Fruit fly (Drosophila melanogaster) whole organism, embryonic: Measurements from ENCODE around the gene MBD-like.

Experiments
- Aef1 ChIP-seq: fragments of 200-800 bp; sonication (Bioruptor generic); IDR thresholded peaks from 3 replicates; pipeline ENCODE4 v1.3.6; 2022; ENCODE audit warnings: missing biosample characterization, missing genetic modification characterization
- Atf-2 ChIP-seq: fragments of 200-800 bp; sonication (Bioruptor generic); optimal IDR thresholded peaks from 2 replicates; lab custom pipeline; 2016; ENCODE audit warnings: missing biosample characterization, missing genetic modification characterization
- Atf6 ChIP-seq: fragments of 200-800 bp; sonication (Bioruptor generic); IDR thresholded peaks from 2 replicates; pipeline ENCODE4 v1.3.6; 2022; ENCODE audit warnings: missing biosample characterization, missing genetic modification characterization
- BtbVII ChIP-seq: fragments of 200-800 bp; sonication (Bioruptor generic); optimal IDR thresholded peaks from 3 replicates; lab custom pipeline; 2017; ENCODE audit warnings: missing biosample characterization, mild to moderate bottlenecking, missing genetic modification characterization
- CG11085 ChIP-seq: fragments of 200-800 bp; sonication (Bioruptor generic); IDR thresholded peaks from 2 replicates; pipeline ENCODE4 v1.3.6; 2022; ENCODE audit warnings: missing biosample characterization, missing genetic modification characterization
- CG12071 ChIP-seq: fragments of 200-800 bp; sonication (Bioruptor generic); optimal IDR thresholded peaks from 3 replicates; lab custom pipeline; 2018; ENCODE audit warnings: missing biosample characterization, mild to moderate bottlenecking, missing genetic modification characterization
- CG12236 ChIP-seq: fragments of 200-800 bp; sonication (Bioruptor generic); optimal IDR thresholded peaks from 2 replicates; lab custom pipeline; 2016; ENCODE audit warnings: missing biosample characterization, missing genetic modification characterization
- CG1233 ChIP-seq: fragments of 200-800 bp; sonication (Bioruptor generic); optimal IDR thresholded peaks from 4 replicates; lab custom pipeline; 2018; ENCODE audit warnings: missing biosample characterization, mild to moderate bottlenecking, missing genetic modification characterization
- CG12769 ChIP-seq: fragments of 200-800 bp; sonication (Bioruptor generic); optimal IDR thresholded peaks from 2 replicates; lab custom pipeline; 2019; ENCODE audit warnings: missing biosample characterization, mild to moderate bottlenecking, missing genetic modification characterization, moderate library complexity
- CG13123 ChIP-seq: fragments of 200-800 bp; sonication (Bioruptor generic); optimal IDR thresholded peaks from 2 replicates; lab custom pipeline; 2016; ENCODE audit warnings: missing biosample characterization, missing genetic modification characterization
- CG13624 ChIP-seq: fragments of 200-800 bp; sonication (Bioruptor generic); optimal IDR thresholded peaks from 2 replicates; lab custom pipeline; 2016; ENCODE audit warnings: missing biosample characterization, missing genetic modification characterization
- CG15601 ChIP-seq: fragments of 200-800 bp; sonication (Bioruptor generic); optimal IDR thresholded peaks from 3 replicates; lab custom pipeline; 2019; ENCODE audit warnings: missing biosample characterization, mild to moderate bottlenecking, missing genetic modification characterization, moderate library complexity
- CG1792 ChIP-seq: fragments of 200-800 bp; sonication (Bioruptor generic); optimal IDR thresholded peaks from 2 replicates; lab custom pipeline; 2016; ENCODE audit warnings: missing biosample characterization, missing genetic modification characterization
- CG31224 ChIP-seq: fragments of 200-800 bp; sonication (Bioruptor generic); IDR thresholded peaks from 2 replicates; pipeline ENCODE4 v1.3.6; 2022; ENCODE audit warnings: missing biosample characterization, missing genetic modification characterization
- CG31388 ChIP-seq: fragments of 200-800 bp; sonication (Bioruptor generic); optimal IDR thresholded peaks from 2 replicates; lab custom pipeline; 2016; ENCODE audit warnings: missing biosample characterization, missing genetic modification characterization
- CG33213 ChIP-seq: fragments of 200-800 bp; sonication (Bioruptor generic); optimal IDR thresholded peaks from 3 replicates; lab custom pipeline; 2016; ENCODE audit warnings: missing biosample characterization, missing genetic modification characterization
- CG6689 ChIP-seq: fragments of 200-800 bp; sonication (Bioruptor generic); IDR thresholded peaks from 2 replicates; pipeline ENCODE4 v1.3.6; 2022; ENCODE audit warnings: missing biosample characterization, missing genetic modification characterization
- CG7786 ChIP-seq: fragments of 200-800 bp; sonication (Bioruptor generic); optimal IDR thresholded peaks from 2 replicates; lab custom pipeline; 2016; ENCODE audit warnings: missing biosample characterization, missing genetic modification characterization
- CkIIα-i1 ChIP-seq: fragments of 200-800 bp; sonication (Bioruptor generic); IDR thresholded peaks from 2 replicates; pipeline ENCODE4 v1.3.6; 2022; ENCODE audit warnings: missing biosample characterization, missing genetic modification characterization
- CoRest ChIP-seq: fragments of 200-800 bp; sonication (Bioruptor generic); optimal IDR thresholded peaks from 3 replicates; lab custom pipeline; 2018; ENCODE audit warnings: missing biosample characterization, mild to moderate bottlenecking, missing genetic modification characterization, moderate library complexity
- CrebB ChIP-seq: fragments of 200-800 bp; sonication (Bioruptor generic); optimal IDR thresholded peaks from 3 replicates; lab custom pipeline; 2018; ENCODE audit warnings: missing biosample characterization, mild to moderate bottlenecking, missing genetic modification characterization
- Dbx ChIP-seq: fragments of 200-800 bp; sonication (Bioruptor generic); IDR thresholded peaks from 3 replicates; pipeline ENCODE4 v1.3.6; 2022; ENCODE audit warnings: missing biosample characterization, missing genetic modification characterization
- Dfd ChIP-seq, 2 experiments: fragments of >200 bp; optimal IDR thresholded peaks; 2 replicates each; lab custom pipeline; 2017; ENCODE audit warnings: missing biosample characterization in 2 of 2, missing genetic modification characterization in 2 of 2
- Dp ChIP-seq: fragments of 200-800 bp; sonication (Bioruptor generic); optimal IDR thresholded peaks from 2 replicates; lab custom pipeline; 2018; ENCODE audit warnings: missing biosample characterization, mild to moderate bottlenecking, missing genetic modification characterization, moderate library complexity
- Ets65A ChIP-seq: fragments of 200-800 bp; sonication (Bioruptor generic); peaks from one replicate; lab custom pipeline; 2016; ENCODE audit warnings: missing biosample characterization, missing genetic modification characterization
- HHEX ChIP-seq: fragments of 200-800 bp; sonication (Bioruptor generic); optimal IDR thresholded peaks from 3 replicates; lab custom pipeline; 2017; ENCODE audit warnings: missing biosample characterization, mild to moderate bottlenecking, missing genetic modification characterization, missing genetic modification reagents
- Hmx ChIP-seq: fragments of 200-800 bp; sonication (Bioruptor generic); optimal IDR thresholded peaks from 2 replicates; lab custom pipeline; 2016; ENCODE audit warnings: missing biosample characterization, missing genetic modification characterization
- Hr78 ChIP-seq, 2 experiments: fragments of 200-800 bp in 1 of 2; fragments of >200 bp in 1 of 2; sonication (Bioruptor generic) in 1 of 2; optimal IDR thresholded peaks; 2 replicates each; lab custom pipeline; 2017 to 2019; ENCODE audit warnings: missing biosample characterization in 2 of 2, missing genetic modification characterization in 2 of 2, mild to moderate bottlenecking in 1 of 2, moderate library complexity in 1 of 2
- Kr ChIP-seq: fragments of 200-800 bp; sonication (Bioruptor generic); optimal IDR thresholded peaks from 2 replicates; lab custom pipeline; 2017; ENCODE audit warnings: missing biosample characterization, mild to moderate bottlenecking, missing genetic modification characterization
- Lim3 ChIP-seq: fragments of 200-800 bp; sonication (Bioruptor generic); IDR thresholded peaks from 2 replicates; pipeline ENCODE4 v1.3.6; 2022; ENCODE audit warnings: missing biosample characterization, missing genetic modification characterization
- Lpt ChIP-seq: fragments of >200 bp; optimal IDR thresholded peaks from 2 replicates; lab custom pipeline; 2018; ENCODE audit warnings: missing biosample characterization, missing genetic modification characterization
- Xbp1 ChIP-seq: fragments of 200-800 bp; sonication (Bioruptor generic); optimal IDR thresholded peaks from 3 replicates; lab custom pipeline; 2016; ENCODE audit warnings: missing biosample characterization, mild to moderate bottlenecking, missing genetic modification characterization
- aop ChIP-seq: fragments of 200-800 bp; sonication (Bioruptor generic); IDR thresholded peaks from 2 replicates; pipeline ENCODE4 v1.3.6; 2022; ENCODE audit warnings: missing biosample characterization, missing genetic modification characterization
- br ChIP-seq: fragments of >200 bp; optimal IDR thresholded peaks from 2 replicates; lab custom pipeline; 2017
- cato ChIP-seq: fragments of 200-800 bp; sonication (Bioruptor generic); optimal IDR thresholded peaks from 2 replicates; lab custom pipeline; 2016; ENCODE audit warnings: missing biosample characterization, missing genetic modification characterization, borderline replicate concordance
- ci ChIP-seq: fragments of 200-800 bp; sonication (Bioruptor generic); IDR thresholded peaks from 3 replicates; pipeline ENCODE4 v1.3.6; 2022; ENCODE audit warnings: missing biosample characterization, missing genetic modification characterization
- corto ChIP-seq: fragments of 200-800 bp; sonication (Bioruptor generic); optimal IDR thresholded peaks from 2 replicates; lab custom pipeline; 2016; ENCODE audit warnings: missing biosample characterization, mild to moderate bottlenecking, missing genetic modification characterization, moderate library complexity
- gem ChIP-seq: fragments of 200-800 bp; sonication (Bioruptor generic); optimal IDR thresholded peaks from 2 replicates; lab custom pipeline; 2019; ENCODE audit warnings: missing biosample characterization, mild to moderate bottlenecking, missing genetic modification characterization, moderate library complexity
- grn ChIP-seq: fragments of 200-800 bp; sonication (Bioruptor generic); optimal IDR thresholded peaks from 3 replicates; lab custom pipeline; 2017; ENCODE audit warnings: missing biosample characterization, missing genetic modification characterization
- h ChIP-seq: fragments of >200 bp; optimal IDR thresholded peaks from 2 replicates; lab custom pipeline; 2017
- hkb ChIP-seq, 2 experiments: fragments of 200-800 bp in 1 of 2; fragments of >200 bp in 1 of 2; sonication (Bioruptor generic) in 1 of 2; IDR thresholded peaks in 1 of 2; optimal IDR thresholded peaks in 1 of 2; 2 replicates each; pipeline versions ENCODE4 v1.3.6 to Lab custom; 2017 to 2022; ENCODE audit warnings: missing biosample characterization in 1 of 2, missing genetic modification characterization in 1 of 2
- jumu ChIP-seq: fragments of 200-800 bp; sonication (Bioruptor generic); optimal IDR thresholded peaks from 3 replicates; lab custom pipeline; 2016; ENCODE audit warnings: missing biosample characterization, missing genetic modification characterization
- mam ChIP-seq: fragments of 200-800 bp; sonication (Bioruptor generic); optimal IDR thresholded peaks from 3 replicates; lab custom pipeline; 2016; ENCODE audit warnings: missing biosample characterization, missing genetic modification characterization
- nmo ChIP-seq: fragments of 200-800 bp; sonication (Bioruptor generic); optimal IDR thresholded peaks from 2 replicates; lab custom pipeline; 2018; ENCODE audit warnings: missing biosample characterization, mild to moderate bottlenecking, missing genetic modification characterization, moderate library complexity
- pan ChIP-seq, 4 experiments: fragments of >200 bp in 3 of 4; fragments of 200-800 bp in 1 of 4; sonication (Bioruptor generic) in 1 of 4; optimal IDR thresholded peaks in 3 of 4; IDR thresholded peaks in 1 of 4; 2 replicates each; pipeline versions ENCODE4 v1.3.6 to Lab custom; 2017 to 2022; ENCODE audit warnings: missing biosample characterization in 2 of 4, missing genetic modification characterization in 2 of 4, mixed read lengths in 1 of 4
- pros ChIP-seq: fragments of 200-800 bp; sonication (Bioruptor generic); optimal IDR thresholded peaks from 3 replicates; lab custom pipeline; 2019; ENCODE audit warnings: missing biosample characterization, mild to moderate bottlenecking, missing genetic modification characterization, moderate library complexity
- sens-2 ChIP-seq: fragments of 200-800 bp; sonication (Bioruptor generic); IDR thresholded peaks from 2 replicates; pipeline ENCODE4 v1.3.6; 2022; ENCODE audit warnings: missing biosample characterization, missing genetic modification characterization
- shn ChIP-seq: fragments of 200-800 bp; sonication (Bioruptor generic); optimal IDR thresholded peaks from 3 replicates; lab custom pipeline; 2016; ENCODE audit warnings: missing biosample characterization, missing genetic modification characterization
- tgo ChIP-seq: fragments of 200-800 bp; sonication (Bioruptor generic); IDR thresholded peaks from 3 replicates; pipeline ENCODE4 v1.3.6; 2022; ENCODE audit warnings: missing biosample characterization, missing genetic modification characterization
- unc-4 ChIP-seq: fragments of 200-800 bp; sonication (Bioruptor generic); IDR thresholded peaks from 2 replicates; pipeline ENCODE4 v1.3.6; 2022; ENCODE audit warnings: missing biosample characterization, missing genetic modification characterization; ENCODE audit not compliant: partially characterized antibody

Gene MBD-like

dm6 chr3R:9586663-9587248 lies 27.2 kb downstream of the MBD-like start, which contains the start of gene P58IPK (continued):
- TF ChIP-seq HHEX: peak; percentile 37
- no peak for TF ChIP-seq pan (optimal IDR thresholded peaks at IDR 0.05; lab: Kevin White, UChicago)
- peak in 1 of 2 experiments; percentile 44 for TF ChIP-seq pan (GFP tag; optimal IDR thresholded peaks at IDR 0.05 in 1 of 2, IDR thresholded peaks at IDR 0.05 in 1 of 2)
- TF ChIP-seq CG1792 (GFP tag; lab: Kevin White, UChicago): peak; percentile 53
- TF ChIP-seq Dfd (GFP tag; optimal IDR thresholded peaks at IDR 0.05; lab: Kevin White, UChicago): no peak
- TF ChIP-seq CG12769 (tag; lab: Kevin White, UChicago): peak; percentile 69
- TF ChIP-seq grn: peak; percentile 6
- peak; percentile 76 for TF ChIP-seq jumu (GFP tag; lab: Kevin White, UChicago)
- TF ChIP-seq tgo: peak; percentile 52
- TF ChIP-seq CG11085 (GFP tag; lab: Robert Waterston, UW): no peak
- no peak for TF ChIP-seq sens-2
- peak; percentile 98 for TF ChIP-seq Xbp1
- TF ChIP-seq CG12236: no peak
- peak; percentile 46 for TF ChIP-seq CG15601 (tag; lab: Kevin White, UChicago)
- no peak for TF ChIP-seq hkb (optimal IDR thresholded peaks at IDR 0.05; lab: Kevin White, UChicago)
- TF ChIP-seq hkb (GFP tag; IDR thresholded peaks at IDR 0.05; lab: Robert Waterston, UW): peak; percentile 49; the same call in 1 of the 2 replicates
- TF ChIP-seq nmo (GFP tag; lab: Kevin White, UChicago): peak; percentile 78
- TF ChIP-seq Kr (GFP tag; lab: Kevin White, UChicago): no peak
- peak; percentile 98 for TF ChIP-seq Ets65A (GFP tag; lab: Kevin White, UChicago)
- TF ChIP-seq cato: no peak
- TF ChIP-seq CG6689 (GFP tag; lab: Robert Waterston, UW): peak; percentile 61
- peak; percentile 56 for TF ChIP-seq Atf-2
- TF ChIP-seq h (lab: Kevin White, UChicago): no peak
- TF ChIP-seq shn: peak; percentile 80
- no peak for TF ChIP-seq pros (GFP tag; lab: Kevin White, UChicago)
- TF ChIP-seq corto: no peak
- TF ChIP-seq Lim3 (GFP tag; lab: Robert Waterston, UW): no peak
- peak; percentile 85 for TF ChIP-seq mam
- peak; percentile 68 for TF ChIP-seq gem
- TF ChIP-seq Dbx (GFP tag; lab: Robert Waterston, UW): peak; percentile 65
- peak; percentile 85 for TF ChIP-seq CG13624 (GFP tag; lab: Kevin White, UChicago)
- peak; percentile 74 for TF ChIP-seq CoRest (tag; lab: Kevin White, UChicago)
- TF ChIP-seq CkIIα-i1 (GFP tag; lab: Robert Waterston, UW): no peak
- no peak for TF ChIP-seq CG31224
- peak; percentile 16 for TF ChIP-seq CG1233 (GFP tag; lab: Kevin White, UChicago)
- TF ChIP-seq Lpt (GFP tag; lab: Kevin White, UChicago): no peak
- peak; percentile 12 for TF ChIP-seq CG13123 (GFP tag; lab: Kevin White, UChicago)
- TF ChIP-seq CrebB (tag; lab: Kevin White, UChicago): peak; percentile 42
- TF ChIP-seq CG12071: no peak
- peak; percentile 76 for TF ChIP-seq CG7786 (GFP tag; lab: Kevin White, UChicago)
- peak; percentile 66; the same call in 2 of the 3 replicates for TF ChIP-seq ci (GFP tag; lab: Robert Waterston, UW)
- peak; percentile 32; the same call in 2 of the 3 replicates for TF ChIP-seq Aef1
- peak; percentile 77 for TF ChIP-seq Dp (GFP tag; lab: Kevin White, UChicago)
- peak; percentile 91 for TF ChIP-seq unc-4
- no peak for TF ChIP-seq CG31388 (GFP tag; lab: Kevin White, UChicago)
- TF ChIP-seq Hmx: no peak
- TF ChIP-seq CG33213 (GFP tag; lab: Kevin White, UChicago): peak; percentile 74
- no peak for TF ChIP-seq Hr78 (GFP tag; optimal IDR thresholded peaks at IDR 0.05; lab: Kevin White, UChicago)
- no peak for TF ChIP-seq aop
- no peak; the same call in 1 of the 2 replicates for TF ChIP-seq Atf6
- TF ChIP-seq BtbVII (GFP tag; lab: Kevin White, UChicago): no peak
- TF ChIP-seq br (lab: Kevin White, UChicago): no peak
